Worm (Caenorhabditis elegans) whole organism, L4 larva: Measurements from ENCODE around the gene F26A1.1.

Experiments used
- D1046.2 ChIP-seq: fragments of 200-800 bp; sonication (Bioruptor generic); IDR thresholded peaks from 2 replicates; pipeline ENCODE4 v1.3.6; 2022; ENCODE audit warnings: missing genetic modification characterization, missing compliant biosample characterization
- F26F4.8 ChIP-seq: fragments of 200-800 bp; sonication (Bioruptor generic); conservative IDR thresholded peaks from 2 replicates; pipeline ENCODE4 v1.3.6; 2022; ENCODE audit warnings: missing genetic modification characterization, missing compliant biosample characterization
- T20F7.1 ChIP-seq: fragments of 200-800 bp; sonication (Bioruptor generic); optimal IDR thresholded peaks from 2 replicates; lab custom pipeline; 2018; ENCODE audit warnings: mild to moderate bottlenecking, missing genetic modification characterization, missing compliant biosample characterization
- Y105C5A.15 ChIP-seq: fragments of 200-800 bp; sonication (Bioruptor generic); IDR thresholded peaks from 2 replicates; pipeline ENCODE4 v1.3.6; 2022; ENCODE audit warnings: missing genetic modification characterization, missing compliant biosample characterization
- Y5F2A.4 ChIP-seq: fragments of 200-800 bp; sonication (Bioruptor generic); optimal IDR thresholded peaks from 2 replicates; lab custom pipeline; 2018; ENCODE audit warnings: mild to moderate bottlenecking, missing genetic modification characterization, missing compliant biosample characterization
- Y75B8A.6 ChIP-seq: fragments of 200-800 bp; sonication (Bioruptor generic); IDR thresholded peaks from 2 replicates; pipeline ENCODE4 v1.3.6; 2022; ENCODE audit warnings: missing genetic modification reagents, missing genetic modification characterization, missing compliant biosample characterization
- ZK546.5 ChIP-seq, 2 experiments: sonication (generic microtip); optimal IDR thresholded peaks; 2 replicates each; lab custom pipeline; 2017; ENCODE audit warnings: missing biosample characterization in 2 of 2, missing genetic modification characterization in 2 of 2
- aha-1 ChIP-seq: fragments of 150-350 bp; peaks from one replicate; lab custom pipeline; 2014; ENCODE audit warnings: missing biosample characterization, missing genetic modification characterization
- arid-1 ChIP-seq: fragments of 200-800 bp; sonication (Bioruptor generic); conservative IDR thresholded peaks from 2 replicates; pipeline ENCODE4 v1.3.6; 2022; ENCODE audit warnings: missing genetic modification reagents, missing genetic modification characterization, missing compliant biosample characterization
- ceh-20 ChIP-seq: fragments of 200-800 bp; sonication (Bioruptor generic); IDR thresholded peaks from 2 replicates; pipeline ENCODE4 v1.3.6; 2022; ENCODE audit warnings: missing genetic modification reagents, missing genetic modification characterization, missing compliant biosample characterization
- ceh-28 ChIP-seq: fragments of 150-350 bp; optimal IDR thresholded peaks from 2 replicates; lab custom pipeline; 2014; ENCODE audit warnings: missing biosample characterization, missing genetic modification reagents, missing genetic modification characterization
- ceh-62 ChIP-seq: sonication (generic microtip); optimal IDR thresholded peaks from 2 replicates; lab custom pipeline; 2017; ENCODE audit warnings: missing biosample characterization, missing genetic modification characterization
- ceh-82 ChIP-seq: sonication (generic microtip); optimal IDR thresholded peaks from 2 replicates; lab custom pipeline; 2017; ENCODE audit warnings: missing biosample characterization, missing genetic modification characterization
- cey-2 ChIP-seq: sonication (generic microtip); optimal IDR thresholded peaks from 3 replicates; lab custom pipeline; 2017; ENCODE audit warnings: missing genetic modification characterization, mild to moderate bottlenecking, missing compliant biosample characterization, antibody characterized with exemption, borderline replicate concordance; ENCODE audit not compliant: insufficient read depth
- ctbp-1 ChIP-seq: fragments of 200-800 bp; sonication (Bioruptor generic); IDR thresholded peaks from 2 replicates; pipeline ENCODE4 v1.3.6; 2022; ENCODE audit warnings: missing genetic modification reagents, missing genetic modification characterization, missing compliant biosample characterization
- daf-16 ChIP-seq, 3 experiments: sonication (generic microtip); optimal IDR thresholded peaks; 2 replicates each; lab custom pipeline; 2016 to 2017; ENCODE audit warnings: missing genetic modification characterization in 3 of 3, missing genetic modification reagents in 3 of 3, mild to moderate bottlenecking in 2 of 3, missing compliant biosample characterization in 2 of 3, missing biosample characterization in 1 of 3, moderate library complexity in 1 of 3
- daf-19 ChIP-seq: fragments of 200-800 bp; sonication (Bioruptor generic); conservative IDR thresholded peaks from 2 replicates; pipeline ENCODE4 v1.3.6; 2022; ENCODE audit warnings: missing genetic modification characterization, missing compliant biosample characterization
- daf-8 ChIP-seq: fragments of 200-800 bp; sonication (Bioruptor generic); IDR thresholded peaks from 2 replicates; pipeline ENCODE4 v1.3.6; 2022; ENCODE audit warnings: missing genetic modification characterization, missing compliant biosample characterization
- dpl-1 ChIP-seq: fragments of 150-350 bp; optimal IDR thresholded peaks from 2 replicates; lab custom pipeline; 2014; ENCODE audit warnings: missing biosample characterization, missing genetic modification reagents, missing genetic modification characterization
- egl-27 ChIP-seq: sonication (generic microtip); optimal IDR thresholded peaks from 3 replicates; lab custom pipeline; 2017; ENCODE audit warnings: missing biosample characterization, missing genetic modification reagents, missing genetic modification characterization
- fkh-10 ChIP-seq: fragments of 150-350 bp; optimal IDR thresholded peaks from 2 replicates; lab custom pipeline; 2014; ENCODE audit warnings: missing biosample characterization, missing genetic modification reagents, missing genetic modification characterization
- gei-8 ChIP-seq: fragments of 200-800 bp; sonication (Bioruptor generic); optimal IDR thresholded peaks from 2 replicates; lab custom pipeline; 2018; ENCODE audit warnings: mild to moderate bottlenecking, missing genetic modification characterization, missing compliant biosample characterization
- hif-1 ChIP-seq, 2 experiments: sonication (generic microtip); optimal IDR thresholded peaks; 2 replicates each; lab custom pipeline; 2016 to 2017; ENCODE audit warnings: missing compliant biosample characterization in 2 of 2, missing genetic modification characterization in 2 of 2, missing genetic modification reagents in 2 of 2, missing genotype in 2 of 2, mild to moderate bottlenecking in 1 of 2
- hlh-11 ChIP-seq: fragments of 200-800 bp; sonication (Bioruptor generic); optimal IDR thresholded peaks from 2 replicates; lab custom pipeline; 2018; ENCODE audit warnings: mild to moderate bottlenecking, missing genetic modification characterization, missing compliant biosample characterization
- hlh-30 ChIP-seq: sonication (generic microtip); optimal IDR thresholded peaks from 2 replicates; lab custom pipeline; 2017; ENCODE audit warnings: antibody characterized with exemption, mild to moderate bottlenecking, missing genetic modification characterization, missing compliant biosample characterization; ENCODE audit not compliant: insufficient read depth
- hmg-1.1 ChIP-seq: fragments of 200-800 bp; sonication (Bioruptor generic); IDR thresholded peaks from 2 replicates; pipeline ENCODE4 v1.3.6; 2022; ENCODE audit warnings: missing genetic modification reagents, missing genetic modification characterization, missing compliant biosample characterization
- jun-1 ChIP-seq: fragments of 150-350 bp; optimal IDR thresholded peaks from 2 replicates; lab custom pipeline; 2014; ENCODE audit warnings: missing biosample characterization, missing genetic modification reagents, missing genetic modification characterization
- lin-1 ChIP-seq: fragments of 200-800 bp; sonication (Bioruptor generic); IDR thresholded peaks from 2 replicates; pipeline ENCODE4 v1.3.6; 2022; ENCODE audit warnings: missing genetic modification reagents, missing genetic modification characterization, missing compliant biosample characterization
- lin-15B ChIP-seq: fragments of 150-350 bp; sonication (generic microtip); optimal IDR thresholded peaks from 3 replicates; lab custom pipeline; 2014; ENCODE audit warnings: missing biosample characterization, missing genetic modification characterization
- lin-29 ChIP-seq: fragments of 200-800 bp; sonication (Bioruptor generic); IDR thresholded peaks from 2 replicates; pipeline ENCODE4 v1.3.6; 2022; ENCODE audit warnings: missing genetic modification reagents, missing genetic modification characterization, missing compliant biosample characterization
- lin-38 ChIP-seq: fragments of 200-800 bp; sonication (Bioruptor generic); IDR thresholded peaks from 2 replicates; pipeline ENCODE4 v1.3.6; 2022; ENCODE audit warnings: missing genetic modification reagents, missing genetic modification characterization, missing compliant biosample characterization
- lin-39 ChIP-seq: fragments of 150-350 bp; optimal IDR thresholded peaks from 2 replicates; lab custom pipeline; 2014; ENCODE audit warnings: missing biosample characterization, missing genetic modification reagents, missing genetic modification characterization
- lsy-2 ChIP-seq, 2 experiments: fragments of 150-350 bp in 1 of 2; sonication (generic microtip) in 1 of 2; optimal IDR thresholded peaks; 2 replicates each; lab custom pipeline; 2014 to 2017; ENCODE audit warnings: missing biosample characterization in 2 of 2, missing genetic modification characterization in 2 of 2
- mes-2 ChIP-seq: sonication (generic microtip); optimal IDR thresholded peaks from 2 replicates; lab custom pipeline; 2016; ENCODE audit warnings: missing genotype, mild to moderate bottlenecking, missing genetic modification characterization, missing compliant biosample characterization; ENCODE audit not compliant: poor library complexity, severe bottlenecking
- nhr-10 ChIP-seq: fragments of 150-350 bp; optimal IDR thresholded peaks from 2 replicates; lab custom pipeline; 2014; ENCODE audit warnings: missing biosample characterization, missing genetic modification characterization
- nhr-102 ChIP-seq: sonication (generic microtip); optimal IDR thresholded peaks from 2 replicates; lab custom pipeline; 2016; ENCODE audit warnings: mild to moderate bottlenecking, missing genetic modification characterization, moderate library complexity, missing compliant biosample characterization
- nhr-111 ChIP-seq: fragments of 200-800 bp; sonication (Bioruptor generic); optimal IDR thresholded peaks from 2 replicates; lab custom pipeline; 2018; ENCODE audit warnings: mild to moderate bottlenecking, missing genetic modification characterization, missing compliant biosample characterization
- nhr-237 ChIP-seq: sonication (generic microtip); optimal IDR thresholded peaks from 2 replicates; lab custom pipeline; 2017; ENCODE audit warnings: missing biosample characterization, missing genetic modification characterization
- nhr-28 ChIP-seq: fragments of 150-350 bp; optimal IDR thresholded peaks from 2 replicates; lab custom pipeline; 2014; ENCODE audit warnings: missing biosample characterization, missing genetic modification characterization
- nhr-6 ChIP-seq: fragments of 150-350 bp; optimal IDR thresholded peaks from 2 replicates; lab custom pipeline; 2014; ENCODE audit warnings: missing biosample characterization, missing genetic modification characterization
- nhr-77 ChIP-seq: fragments of 150-350 bp; optimal IDR thresholded peaks from 2 replicates; lab custom pipeline; 2014; ENCODE audit warnings: missing biosample characterization, missing genetic modification characterization
- pqm-1 ChIP-seq: sonication (generic microtip); optimal IDR thresholded peaks from 2 replicates; lab custom pipeline; 2017; ENCODE audit warnings: missing biosample characterization, missing genetic modification characterization
- saeg-2 ChIP-seq: fragments of 200-800 bp; sonication (Bioruptor generic); IDR thresholded peaks from 2 replicates; pipeline ENCODE4 v1.3.6; 2022; ENCODE audit warnings: missing genetic modification reagents, missing genetic modification characterization, missing compliant biosample characterization
- skn-1 ChIP-seq: fragments of 150-350 bp; optimal IDR thresholded peaks from 2 replicates; lab custom pipeline; 2014; ENCODE audit warnings: missing biosample characterization, missing genetic modification characterization
- snpc-4 ChIP-seq: fragments of 150-350 bp; optimal IDR thresholded peaks from 2 replicates; lab custom pipeline; 2014; ENCODE audit warnings: missing biosample characterization, missing genetic modification characterization
- tra-1 ChIP-seq: fragments of 200-800 bp; sonication (Bioruptor generic); IDR thresholded peaks from 2 replicates; pipeline ENCODE4 v1.3.6; 2022; ENCODE audit warnings: missing genetic modification reagents, missing genetic modification characterization, missing compliant biosample characterization
- unc-130 ChIP-seq: sonication (generic microtip); optimal IDR thresholded peaks from 2 replicates; lab custom pipeline; 2016; ENCODE audit warnings: missing genetic modification reagents, missing genetic modification characterization, missing compliant biosample characterization
- unc-62 ChIP-seq, 3 experiments: fragments of 150-350 bp in 1 of 3; sonication (generic microtip); optimal IDR thresholded peaks in 2 of 3; peaks in 1 of 3; 1 replicate in 1 of 3; 2 replicates in 2 of 3; lab custom pipeline; 2014 to 2017; ENCODE audit warnings: missing biosample characterization in 3 of 3, missing genetic modification characterization in 3 of 3, missing genetic modification reagents in 3 of 3, missing genotype in 1 of 3
- ztf-11 ChIP-seq: fragments of 150-350 bp; optimal IDR thresholded peaks from 2 replicates; lab custom pipeline; 2014; ENCODE audit warnings: missing biosample characterization, missing genetic modification characterization

The F26A1.1 gene

ce11 chrIII:4875663-4876062 lies 25.4 kb downstream of the F26A1.1 start:
- TF ChIP-seq arid-1 (no peak), T20F7.1 (GFP tag; lab: Kevin White, UChicago) (no peak), daf-19 (GFP tag; lab: Robert Waterston, UW) (no peak), unc-62 (GFP tag; optimal IDR thresholded peaks at IDR 0.05 in 1 of 2; lab: Kevin White, UChicago) (peak in 1 of 2 experiments; percentile 77), unc-62 (tag; optimal IDR thresholded peaks at IDR 0.05; lab: Kevin White, UChicago) (no peak), fkh-10 (GFP tag; lab: Kevin White, UChicago) (no peak), ceh-28 (tag; lab: Kevin White, UChicago) (no peak), daf-8 (GFP tag; lab: Robert Waterston, UW) (no peak), unc-130 (GFP tag; lab: Kevin White, UChicago) (no peak), nhr-10 (tag; lab: Kevin White, UChicago) (no peak), hmg-1.1 (GFP tag; lab: Robert Waterston, UW) (peak; percentile 53; the same call in 1 of the 2 replicates), ztf-11 (tag; lab: Kevin White, UChicago) (no peak)

ce11 chrIII:4878281-4878680 lies 28.0 kb downstream of the F26A1.1 start, which contains the start of the genes tost-1 and arx-6:
tost-1 (minus strand) TSS chrIII:4878311.
arx-6 (plus strand) TSS chrIII:4878658.
- TF ChIP-seq Y105C5A.15 (GFP tag; lab: Robert Waterston, UW): no peak
- TF ChIP-seq nhr-102 (tag; lab: Kevin White, UChicago): no peak
- no peak for TF ChIP-seq ceh-82 (tag; lab: Kevin White, UChicago)
- no peak for TF ChIP-seq egl-27 (tag; lab: Kevin White, UChicago)
- no peak for TF ChIP-seq unc-130 (GFP tag; lab: Kevin White, UChicago)
- TF ChIP-seq pqm-1: no peak
- peak in 1 of 2 experiments; percentile 69 for TF ChIP-seq lsy-2 (tag; optimal IDR thresholded peaks at IDR 0.05; lab: Kevin White, UChicago)
- TF ChIP-seq nhr-111 (GFP tag; lab: Kevin White, UChicago): no peak
- TF ChIP-seq lin-1: no peak
- no peak for TF ChIP-seq nhr-77 (tag; lab: Kevin White, UChicago)
- TF ChIP-seq ZK546.5 (tag; optimal IDR thresholded peaks at IDR 0.05; lab: Kevin White, UChicago): no peak
- TF ChIP-seq fkh-10 (GFP tag; lab: Kevin White, UChicago): peak; percentile 19
- TF ChIP-seq jun-1 (tag; lab: Kevin White, UChicago): no peak
- no peak for TF ChIP-seq ceh-62 (tag; lab: Kevin White, UChicago)
- no peak for TF ChIP-seq hlh-11 (tag; lab: Kevin White, UChicago)
- no peak for TF ChIP-seq nhr-28 (tag; lab: Kevin White, UChicago)
- TF ChIP-seq mes-2: peak; percentile 81
- TF ChIP-seq dpl-1 (GFP tag; lab: Kevin White, UChicago): peak; percentile 84
- TF ChIP-seq lin-38 (GFP tag; lab: Robert Waterston, UW): peak; percentile 93
- no peak for TF ChIP-seq cey-2 (tag; lab: Kevin White, UChicago)
- TF ChIP-seq hlh-30: no peak
- TF ChIP-seq gei-8 (GFP tag; lab: Kevin White, UChicago): no peak
- TF ChIP-seq lin-15B (tag; lab: Kevin White, UChicago): no peak
- TF ChIP-seq Y75B8A.6 (GFP tag; lab: Robert Waterston, UW): no peak
- no peak for TF ChIP-seq daf-16 (GFP tag; optimal IDR thresholded peaks at IDR 0.05; lab: Kevin White, UChicago)
- TF ChIP-seq daf-16 (tag; optimal IDR thresholded peaks at IDR 0.05; lab: Kevin White, UChicago): no peak
- TF ChIP-seq ctbp-1 (GFP tag; lab: Robert Waterston, UW): no peak
- TF ChIP-seq ceh-28 (tag; lab: Kevin White, UChicago): no peak
- TF ChIP-seq D1046.2: no peak
- TF ChIP-seq nhr-6 (tag; lab: Kevin White, UChicago): no peak
- TF ChIP-seq saeg-2 (GFP tag; lab: Robert Waterston, UW): no peak
- TF ChIP-seq lin-39 (tag; lab: Kevin White, UChicago): no peak
- TF ChIP-seq tra-1: no peak
- no peak for TF ChIP-seq lin-29 (GFP tag; lab: Robert Waterston, UW)
- TF ChIP-seq snpc-4: no peak
- no peak for TF ChIP-seq aha-1
- no peak for TF ChIP-seq hif-1 (tag; optimal IDR thresholded peaks at IDR 0.05; lab: Kevin White, UChicago)
- no peak for TF ChIP-seq ceh-20 (GFP tag; lab: Robert Waterston, UW)
- TF ChIP-seq nhr-237 (tag; lab: Kevin White, UChicago): no peak
- no peak for TF ChIP-seq Y5F2A.4
- TF ChIP-seq F26F4.8 (GFP tag; lab: Robert Waterston, UW): no peak
- no peak for TF ChIP-seq skn-1 (tag; lab: Kevin White, UChicago)
